Worm (Caenorhabditis elegans): ENCODE results near the gene gpx-7.

The gpx-7 gene

ce11 chrX:7782389-7782788 is 17.2 kb downstream of the gpx-7 start, which contains the start of gene ZK154.4 (continued):
- TF ChIP-seq unc-130 (tag; optimal IDR thresholded peaks at IDR 0.05) (peak; percentile 48), unc-62 (GFP tag; optimal IDR thresholded peaks at IDR 0.05) (no peak), xbp-1 (tag; optimal IDR thresholded peaks at IDR 0.05) (peak; percentile 66), lin-13 (GFP tag; optimal IDR thresholded peaks at IDR 0.05) (peak; percentile 24), alr-1 (tag; optimal IDR thresholded peaks at IDR 0.05; ENCODE audit: borderline replicate concordance) (no peak), nhr-85 (tag) (peak; percentile 23), nhr-19 (GFP tag; conservative IDR thresholded peaks at IDR 0.05) (peak; percentile 43; the same call in 1 of the 2 replicates), swsn-7 (tag; optimal IDR thresholded peaks at IDR 0.05) (peak; percentile 54), rnt-1 (tag; optimal IDR thresholded peaks at IDR 0.05) (peak; percentile 69), hpl-2 (GFP tag; optimal IDR thresholded peaks at IDR 0.05) (peak; percentile 4), C04F5.9 (tag; optimal IDR thresholded peaks at IDR 0.05) (no peak), nhr-28 (tag; optimal IDR thresholded peaks at IDR 0.05) (no peak), pax-3 (tag; optimal IDR thresholded peaks at IDR 0.05) (no peak), skn-1 (tag; optimal IDR thresholded peaks at IDR 0.05) (peak; percentile 2), snu-23 (GFP tag; optimal IDR thresholded peaks at IDR 0.05) (peak; percentile 75), unc-86 (tag; optimal IDR thresholded peaks at IDR 0.05) (peak; percentile 17), dpl-1 (GFP tag; optimal IDR thresholded peaks at IDR 0.05) (peak in 2 of 3 experiments; percentile 37 to 43), C16A3.4 (tag; optimal IDR thresholded peaks at IDR 0.05) (peak; percentile 73), snpc-4 (tag; optimal IDR thresholded peaks at IDR 0.05) (no peak), tlp-1 (tag; optimal IDR thresholded peaks at IDR 0.05) (no peak), isw-1 (GFP tag; IDR thresholded peaks at IDR 0.05) (peak; percentile 8; the same call in 1 of the 2 replicates), ztf-4 (tag; optimal IDR thresholded peaks at IDR 0.05) (peak; percentile 42), fkh-4 (tag; optimal IDR thresholded peaks at IDR 0.05; ENCODE audit: borderline replicate concordance) (no peak), ceh-8 (GFP tag; optimal IDR thresholded peaks at IDR 0.05) (no peak), efl-3 (GFP tag; optimal IDR thresholded peaks at IDR 0.05) (no peak), nhr-11 (tag; optimal IDR thresholded peaks at IDR 0.05) (no peak), mep-1 (tag; optimal IDR thresholded peaks at IDR 0.05) (peak; percentile 75), aha-1 (tag; optimal IDR thresholded peaks at IDR 0.05) (no peak), fkh-10 (GFP tag; optimal IDR thresholded peaks at IDR 0.05) (no peak), blmp-1 (tag; optimal IDR thresholded peaks at IDR 0.05) (peak; percentile 47)

ce11 chrX:7781827-7782226 is 17.8 kb downstream of the gpx-7 start:
- no peak for TF ChIP-seq lin-39 (tag; optimal IDR thresholded peaks at IDR 0.05)
- TF ChIP-seq F16B12.6 (tag; optimal IDR thresholded peaks at IDR 0.05) = no peak
- no peak for TF ChIP-seq skn-1 (tag; optimal IDR thresholded peaks at IDR 0.05)
- TF ChIP-seq ceh-63 (GFP tag; optimal IDR thresholded peaks at IDR 0.05) = no peak
- TF ChIP-seq lin-15B (tag; optimal IDR thresholded peaks at IDR 0.05) = no peak
- TF ChIP-seq ama-1 (optimal IDR thresholded peaks at IDR 0.05) = no peak
- TF ChIP-seq unc-98 (GFP tag; IDR thresholded peaks at IDR 0.05) = no peak
- no peak for TF ChIP-seq ceh-90 (tag; optimal IDR thresholded peaks at IDR 0.05)
- no peak for TF ChIP-seq ceh-82 (tag; optimal IDR thresholded peaks at IDR 0.05)
- no peak for TF ChIP-seq lsy-2 (tag; optimal IDR thresholded peaks at IDR 0.05)
- TF ChIP-seq lir-3 (tag; optimal IDR thresholded peaks at IDR 0.05; ENCODE audit: poor library complexity) = no peak
- no peak for TF ChIP-seq unc-130 (tag; optimal IDR thresholded peaks at IDR 0.05)
- no peak for TF ChIP-seq unc-86 (tag; optimal IDR thresholded peaks at IDR 0.05)
- no peak for TF ChIP-seq snu-23 (GFP tag; optimal IDR thresholded peaks at IDR 0.05)
- no peak for TF ChIP-seq ceh-8 (GFP tag; optimal IDR thresholded peaks at IDR 0.05)
- TF ChIP-seq nhr-28 (tag; optimal IDR thresholded peaks at IDR 0.05) = no peak
- TF ChIP-seq aha-1 (tag; optimal IDR thresholded peaks at IDR 0.05) = no peak

ce11 chrX:7779527-7780033 is 20.0 kb downstream of the gpx-7 start, which contains the start of gene ZK154.1:
Gene ZK154.1, plus strand, starts transcription at chrX:7779577.
- TF ChIP-seq pqm-1 (tag; optimal IDR thresholded peaks at IDR 0.05) (no peak), lin-14 (GFP tag; optimal IDR thresholded peaks at IDR 0.05) (no peak), irx-1 (tag; optimal IDR thresholded peaks at IDR 0.05) (no peak), dpl-1 (GFP tag; optimal IDR thresholded peaks at IDR 0.05) (no peak), aha-1 (tag; optimal IDR thresholded peaks at IDR 0.05) (no peak), ets-5 (GFP tag; IDR thresholded peaks at IDR 0.05) (no peak), pax-3 (tag; optimal IDR thresholded peaks at IDR 0.05) (no peak), unc-62 (GFP tag; optimal IDR thresholded peaks at IDR 0.05) (no peak), unc-30 (tag; optimal IDR thresholded peaks at IDR 0.05) (no peak), ama-1 (optimal IDR thresholded peaks at IDR 0.05) (no peak), unc-98 (GFP tag; IDR thresholded peaks at IDR 0.05) (no peak), skn-1 (tag; optimal IDR thresholded peaks at IDR 0.05) (no peak), tlp-1 (tag; optimal IDR thresholded peaks at IDR 0.05) (no peak), nhr-47 (tag; optimal IDR thresholded peaks at IDR 0.05) (no peak), nhr-11 (tag; optimal IDR thresholded peaks at IDR 0.05) (no peak), lir-3 (tag; optimal IDR thresholded peaks at IDR 0.05; ENCODE audit: poor library complexity) (no peak), elt-3 (tag; optimal IDR thresholded peaks at IDR 0.05) (no peak), C04F5.9 (tag; optimal IDR thresholded peaks at IDR 0.05) (no peak), mef-2 (tag; optimal IDR thresholded peaks at IDR 0.05) (no peak), egl-27 (tag; optimal IDR thresholded peaks at IDR 0.05) (no peak)
